Fruit fly (Drosophila melanogaster): ENCODE results near the gene Nuak.
A peak's percentile ranks its signal among the peaks of the same experiment; 100 is the strongest.

The Nuak gene

dm6 chr3R:10265552-10266137, 1.5 kb downstream of the Nuak start (continued):
- TF ChIP-seq CG17568 (GFP tag; optimal IDR thresholded peaks at IDR 0.05), result no peak
- TF ChIP-seq chm (GFP tag; IDR thresholded peaks at IDR 0.05), result peak; percentile 41; the same call in 1 of the 2 replicates
- TF ChIP-seq ATbp (GFP tag; optimal IDR thresholded peaks at IDR 0.05), result no peak
- no peak for TF ChIP-seq CG31365 (tag; optimal IDR thresholded peaks at IDR 0.05)
- no peak for TF ChIP-seq Mes4 (GFP tag; optimal IDR thresholded peaks at IDR 0.05)
- TF ChIP-seq da (GFP tag; optimal IDR thresholded peaks at IDR 0.05), result no peak
- TF ChIP-seq CG3065 (GFP tag; optimal IDR thresholded peaks at IDR 0.05), result peak; percentile 25
- TF ChIP-seq dmrt11E (tag; optimal IDR thresholded peaks at IDR 0.05), result no peak
- no peak for TF ChIP-seq h (optimal IDR thresholded peaks at IDR 0.05)
- peak; percentile 40 for TF ChIP-seq ranshi (GFP tag; IDR thresholded peaks at IDR 0.05)
- no peak for TF ChIP-seq pfk (GFP tag; optimal IDR thresholded peaks at IDR 0.05)
- TF ChIP-seq CG2120 (GFP tag; optimal IDR thresholded peaks at IDR 0.05), result peak; percentile 83
- peak; percentile 17 for TF ChIP-seq dm (GFP tag; optimal IDR thresholded peaks at IDR 0.05)
- no peak for TF ChIP-seq hb (GFP tag; IDR thresholded peaks at IDR 0.05; ENCODE audit: partially characterized antibody)
- TF ChIP-seq caup (GFP tag; optimal IDR thresholded peaks at IDR 0.05; ENCODE audit: severe bottlenecking), result peak; percentile 39
- peak; percentile 74 for TF ChIP-seq lab (GFP tag; optimal IDR thresholded peaks at IDR 0.05)
- no peak for TF ChIP-seq br (optimal IDR thresholded peaks at IDR 0.05)
- TF ChIP-seq chinmo (GFP tag; IDR thresholded peaks at IDR 0.05; ENCODE audit: partially characterized antibody), result 0 out of 4 replicates have a peak, but pooled peaks have one; percentile 67
- TF ChIP-seq lola (GFP tag; optimal IDR thresholded peaks at IDR 0.05), result no peak
- TF ChIP-seq CG6791 (GFP tag; IDR thresholded peaks at IDR 0.05; ENCODE audit: partially characterized antibody), result no peak
- TF ChIP-seq CG4328 (GFP tag; optimal IDR thresholded peaks at IDR 0.05), result no peak
- TF ChIP-seq cg (GFP tag; optimal IDR thresholded peaks at IDR 0.05), result peak; percentile 35
- no peak for TF ChIP-seq slp2 (GFP tag; optimal IDR thresholded peaks at IDR 0.05)
- no peak for TF ChIP-seq dimm (GFP tag; IDR thresholded peaks at IDR 0.05)
- TF ChIP-seq CG12769 (tag; optimal IDR thresholded peaks at IDR 0.05), result peak; percentile 76
- TF ChIP-seq CG1647 (GFP tag; optimal IDR thresholded peaks at IDR 0.05), result no peak
- TF ChIP-seq Ada2b (GFP tag; IDR thresholded peaks at IDR 0.05), result peak; percentile 34
- TF ChIP-seq CG13775 (GFP tag; optimal IDR thresholded peaks at IDR 0.05), result peak; percentile 67
- no peak for TF ChIP-seq CG9797 (GFP tag; optimal IDR thresholded peaks at IDR 0.05)
- TF ChIP-seq CG7928 (GFP tag; optimal IDR thresholded peaks at IDR 0.05), result no peak
- TF ChIP-seq CG7963 (GFP tag; IDR thresholded peaks at IDR 0.05; ENCODE audit: partially characterized antibody), result no peak
- TF ChIP-seq sr (GFP tag; IDR thresholded peaks at IDR 0.05), result peak; percentile 68; the same call in 2 of the 3 replicates
- TF ChIP-seq Six4 (GFP tag; optimal IDR thresholded peaks at IDR 0.05), result no peak
- peak; percentile 41 for TF ChIP-seq sd (tag; optimal IDR thresholded peaks at IDR 0.05)
- 0 out of 2 replicates have a peak, but pooled peaks have one; percentile 30 for TF ChIP-seq ham (GFP tag; IDR thresholded peaks at IDR 0.05)
- TF ChIP-seq Side (GFP tag; optimal IDR thresholded peaks at IDR 0.05), result no peak
- TF ChIP-seq nom (GFP tag; optimal IDR thresholded peaks at IDR 0.05), result no peak
- TF ChIP-seq CG31388 (GFP tag; optimal IDR thresholded peaks at IDR 0.05), result no peak
- no peak for TF ChIP-seq CG11696 (GFP tag; IDR thresholded peaks at IDR 0.05)
- peak; percentile 25 for TF ChIP-seq chn (GFP tag; optimal IDR thresholded peaks at IDR 0.05)
- TF ChIP-seq corto (GFP tag; optimal IDR thresholded peaks at IDR 0.05), result no peak
- no peak for TF ChIP-seq repo (GFP tag; optimal IDR thresholded peaks at IDR 0.05)
- 0 out of 2 replicates have a peak, but pooled peaks have one; percentile 19 for TF ChIP-seq peb (GFP tag; IDR thresholded peaks at IDR 0.05)
- TF ChIP-seq CG5245 (GFP tag; optimal IDR thresholded peaks at IDR 0.05), result no peak
- TF ChIP-seq bigmax (GFP tag; optimal IDR thresholded peaks at IDR 0.05), result no peak
- peak; percentile 69; the same call in 1 of the 2 replicates for TF ChIP-seq Taf1 (GFP tag; IDR thresholded peaks at IDR 0.05)
- peak; percentile 56 for TF ChIP-seq CG15269 (tag; optimal IDR thresholded peaks at IDR 0.05)
- TF ChIP-seq Dref (GFP tag; IDR thresholded peaks at IDR 0.05), result 0 out of 2 replicates have a peak, but pooled peaks have one; percentile 19
- no peak for TF ChIP-seq bbx (GFP tag; IDR thresholded peaks at IDR 0.05; ENCODE audit: partially characterized antibody)
- TF ChIP-seq CG34422 (GFP tag; IDR thresholded peaks at IDR 0.05), result no peak; the same call in 2 of the 3 replicates

All from whole organism, embryonic.